Worm (Caenorhabditis elegans): ENCODE data around the gene F58H1.3.

F58H1.3 gene

DNA sequence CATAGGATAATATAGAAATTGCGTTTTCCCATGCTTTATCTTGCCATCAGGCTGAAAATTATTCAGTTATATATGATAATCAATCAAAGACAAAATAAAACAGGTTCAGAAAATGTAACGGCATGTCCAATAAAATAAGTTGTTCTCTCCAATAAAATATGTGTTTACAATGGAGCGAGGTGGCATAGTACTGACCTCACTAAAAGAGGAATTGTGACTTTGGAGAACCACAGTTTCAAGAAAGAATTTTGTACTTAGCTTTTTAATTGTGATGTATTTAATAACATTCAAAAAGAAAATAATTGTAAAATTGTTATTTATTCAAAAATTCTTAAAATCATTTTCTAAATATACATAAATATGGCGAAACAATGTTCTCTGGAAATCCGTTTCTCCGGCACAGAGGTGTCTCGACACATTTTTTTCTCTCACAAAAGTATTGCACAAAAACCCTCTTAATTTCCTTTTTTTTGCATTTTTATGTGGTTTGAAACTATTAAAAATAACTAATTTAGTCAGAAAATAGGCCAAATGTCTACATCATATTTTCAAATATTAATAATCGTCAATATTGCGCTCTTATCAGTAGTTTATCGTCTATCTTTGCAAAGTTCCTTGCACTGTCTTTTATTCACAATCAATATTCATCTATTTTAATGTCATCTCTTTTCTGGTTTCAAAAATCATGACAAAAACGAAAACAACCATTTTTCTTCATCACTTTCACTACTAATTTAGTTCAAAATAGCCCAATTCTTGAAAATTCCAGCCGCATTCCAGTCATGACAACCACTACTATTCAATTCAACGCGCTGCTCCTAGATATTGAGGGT, at the start of gene F58H1.3, which contains the start of gene aman-2:
Gene F58H1.3, plus strand, starts transcription at position 783 of the 833 bp plus-strand sequence.
Gene aman-2, minus strand, starts transcription at position 51 of the 833 bp plus-strand sequence.
- TF ChIP-seq ceh-13 (GFP tag; optimal IDR thresholded peaks at IDR 0.05) (no peak), hmg-4 (GFP tag; optimal IDR thresholded peaks at IDR 0.05) (no peak), hmbx-1 (tag; optimal IDR thresholded peaks at IDR 0.05) (peak; percentile 34), ama-1 (optimal IDR thresholded peaks at IDR 0.05) (no peak), tbx-11 (GFP tag; IDR thresholded peaks at IDR 0.05) (no peak), sea-1 (GFP tag; conservative IDR thresholded peaks at IDR 0.05) (no peak), scrt-1 (GFP tag; IDR thresholded peaks at IDR 0.05) (no peak), aly-1 (tag; optimal IDR thresholded peaks at IDR 0.05) (no peak), tra-4 (tag; optimal IDR thresholded peaks at IDR 0.05) (peak; percentile 14), F13C5.2 (tag; optimal IDR thresholded peaks at IDR 0.05) (peak; percentile 30), B0310.2 (tag; optimal IDR thresholded peaks at IDR 0.05) (no peak), tbx-37 (GFP tag; conservative IDR thresholded peaks at IDR 0.05) (peak; percentile 18; the same call in 1 of the 2 replicates)

- no peak for TF ChIP-seq ets-7 (tag; optimal IDR thresholded peaks at IDR 0.05)
- no peak for TF ChIP-seq B0310.2 (tag; optimal IDR thresholded peaks at IDR 0.05)
- TF ChIP-seq hmg-4 (GFP tag; optimal IDR thresholded peaks at IDR 0.05) = no peak
- TF ChIP-seq ama-1 (optimal IDR thresholded peaks at IDR 0.05) = no peak
- no peak for TF ChIP-seq tbx-37 (GFP tag; conservative IDR thresholded peaks at IDR 0.05)
- no peak for TF ChIP-seq sea-1 (GFP tag; conservative IDR thresholded peaks at IDR 0.05)
- no peak for TF ChIP-seq hmbx-1 (tag; optimal IDR thresholded peaks at IDR 0.05)
- TF ChIP-seq ceh-36 (tag; optimal IDR thresholded peaks at IDR 0.05) = no peak
Measured at ce11 chrV:11885087-11885486, 48.7 kb upstream of the F58H1.3 start.

ce11 chrV:11885939-11886338, 47.8 kb upstream of the F58H1.3 start:
- TF ChIP-seq sea-1 (GFP tag; conservative IDR thresholded peaks at IDR 0.05) (no peak), flt-1 (GFP tag; IDR thresholded peaks at IDR 0.05) (no peak), scrt-1 (GFP tag; IDR thresholded peaks at IDR 0.05) (no peak), B0310.2 (tag; optimal IDR thresholded peaks at IDR 0.05) (no peak), tra-4 (tag; optimal IDR thresholded peaks at IDR 0.05) (no peak), ets-7 (tag; optimal IDR thresholded peaks at IDR 0.05) (no peak), pes-1 (GFP tag; IDR thresholded peaks at IDR 0.05) (no peak), tbx-37 (GFP tag; conservative IDR thresholded peaks at IDR 0.05) (no peak), hmbx-1 (tag; optimal IDR thresholded peaks at IDR 0.05) (no peak), ama-1 (optimal IDR thresholded peaks at IDR 0.05) (no peak), ceh-13 (GFP tag; optimal IDR thresholded peaks at IDR 0.05) (no peak), hmg-4 (GFP tag; optimal IDR thresholded peaks at IDR 0.05) (no peak), ceh-36 (tag; optimal IDR thresholded peaks at IDR 0.05) (no peak), hnd-1 (tag; optimal IDR thresholded peaks at IDR 0.05) (no peak), aly-1 (tag; optimal IDR thresholded peaks at IDR 0.05) (no peak)

- TF ChIP-seq tbx-11 (GFP tag; IDR thresholded peaks at IDR 0.05) (no peak), scrt-1 (GFP tag; IDR thresholded peaks at IDR 0.05) (no peak), ama-1 (optimal IDR thresholded peaks at IDR 0.05) (no peak), sea-1 (GFP tag; conservative IDR thresholded peaks at IDR 0.05) (no peak), tra-4 (tag; optimal IDR thresholded peaks at IDR 0.05) (no peak), flt-1 (GFP tag; IDR thresholded peaks at IDR 0.05) (no peak)
Measured at ce11 chrV:11887988-11888499, 45.7 kb upstream of the F58H1.3 start, which contains the start of gene adh-1. Gene adh-1, plus strand, starts transcription at chrV:11888248.

- no peak for TF ChIP-seq sea-1 (GFP tag; conservative IDR thresholded peaks at IDR 0.05)
- no peak for TF ChIP-seq hnd-1 (tag; optimal IDR thresholded peaks at IDR 0.05)
- no peak for TF ChIP-seq hmbx-1 (tag; optimal IDR thresholded peaks at IDR 0.05)
- no peak for TF ChIP-seq B0310.2 (tag; optimal IDR thresholded peaks at IDR 0.05)
- TF ChIP-seq hmg-4 (GFP tag; optimal IDR thresholded peaks at IDR 0.05) = no peak
- no peak for TF ChIP-seq F13C5.2 (tag; optimal IDR thresholded peaks at IDR 0.05)
- TF ChIP-seq aly-1 (tag; optimal IDR thresholded peaks at IDR 0.05) = no peak
- no peak for TF ChIP-seq tbx-37 (GFP tag; conservative IDR thresholded peaks at IDR 0.05)
- no peak for TF ChIP-seq ets-7 (tag; optimal IDR thresholded peaks at IDR 0.05)
- no peak for TF ChIP-seq ceh-13 (GFP tag; optimal IDR thresholded peaks at IDR 0.05)
- no peak for TF ChIP-seq pes-1 (GFP tag; IDR thresholded peaks at IDR 0.05)
- no peak for TF ChIP-seq flt-1 (GFP tag; IDR thresholded peaks at IDR 0.05)
- no peak for TF ChIP-seq ama-1 (optimal IDR thresholded peaks at IDR 0.05)
- no peak for TF ChIP-seq ceh-36 (tag; optimal IDR thresholded peaks at IDR 0.05)
- no peak for TF ChIP-seq tbx-11 (GFP tag; IDR thresholded peaks at IDR 0.05)
Measured at ce11 chrV:11888656-11889055, 45.1 kb upstream of the F58H1.3 start.

DNA sequence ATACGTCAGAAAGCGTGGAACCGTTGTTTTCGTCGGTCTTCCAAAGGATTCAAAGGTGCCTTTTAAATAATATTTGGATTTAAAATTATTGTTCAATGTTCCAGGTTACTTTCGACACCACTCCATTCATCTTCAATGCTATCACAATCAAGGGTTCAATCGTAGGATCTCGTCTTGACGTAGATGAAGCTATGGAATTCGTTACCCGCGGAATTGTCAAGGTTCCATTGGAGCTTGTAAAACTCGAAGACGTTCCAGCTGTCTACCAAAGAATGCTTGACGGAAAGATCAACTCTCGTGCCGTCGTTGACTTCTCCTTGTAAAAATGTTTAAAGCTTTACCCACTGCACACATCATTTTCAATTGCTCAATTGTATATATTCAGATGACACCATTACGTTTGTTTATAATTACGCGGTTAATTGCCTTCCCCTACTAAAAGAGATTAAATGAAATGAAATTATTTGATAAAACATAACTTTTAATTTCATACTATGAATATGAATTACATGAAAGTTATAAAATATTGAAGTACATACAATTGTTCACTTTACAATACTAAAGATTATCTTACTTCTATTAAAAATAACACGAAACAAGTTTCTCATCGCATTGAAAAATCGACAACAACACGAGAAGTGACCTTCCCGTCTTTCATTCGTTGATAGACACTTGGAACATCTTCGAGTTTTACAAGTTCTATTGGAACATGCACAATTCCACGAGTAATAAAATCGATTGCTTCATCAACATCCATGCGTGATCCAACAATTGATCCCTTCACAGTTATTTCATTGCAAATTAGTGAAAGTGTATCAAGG, 44.5 kb upstream of the F58H1.3 start:
- TF ChIP-seq tbx-37 (GFP tag; conservative IDR thresholded peaks at IDR 0.05) = no peak
- TF ChIP-seq flt-1 (GFP tag; IDR thresholded peaks at IDR 0.05) = no peak
- TF ChIP-seq F13C5.2 (tag; optimal IDR thresholded peaks at IDR 0.05) = no peak
- no peak for TF ChIP-seq hmg-4 (GFP tag; optimal IDR thresholded peaks at IDR 0.05)
- no peak for TF ChIP-seq ets-7 (tag; optimal IDR thresholded peaks at IDR 0.05)

Measured in whole organism, early embryonic.